Worm (Caenorhabditis elegans) whole organism, young adult: Measurements from ENCODE around the gene ZK899.3.

Experiments used
- attf-6 ChIP-seq: fragments of 200-800 bp; sonication (Bioruptor generic); IDR thresholded peaks from 2 replicates; pipeline ENCODE4 v1.3.6; 2022; ENCODE audit warnings: missing genetic modification reagents, missing genetic modification characterization, missing compliant biosample characterization
- ceh-79 ChIP-seq: sonication (generic microtip); optimal IDR thresholded peaks from 2 replicates; lab custom pipeline; 2017; ENCODE audit warnings: mild to moderate bottlenecking, missing genetic modification characterization, missing compliant biosample characterization
- him-1 ChIP-seq: sonication (generic microtip); optimal IDR thresholded peaks from 2 replicates; lab custom pipeline; 2016; ENCODE audit warnings: missing genotype, missing genetic modification reagents, missing genetic modification characterization, missing compliant biosample characterization
- sea-2 ChIP-seq: fragments of 200-800 bp; sonication (Bioruptor generic); IDR thresholded peaks from 2 replicates; pipeline ENCODE4 v1.3.6; 2022; ENCODE audit warnings: missing genetic modification characterization, missing compliant biosample characterization
- snpc-4 ChIP-seq, 5 experiments: fragments of 150-350 bp in 1 of 5; sonication (generic microtip) in 4 of 5; optimal IDR thresholded peaks; 2 replicates each; lab custom pipeline; 2014 to 2018; ENCODE audit warnings: missing genetic modification characterization in 5 of 5, missing biosample characterization in 3 of 5, antibody characterized with exemption in 2 of 5, mild to moderate bottlenecking in 2 of 5, missing compliant biosample characterization in 2 of 5, missing genotype in 2 of 5, moderate library complexity in 2 of 5, missing genetic modification reagents in 1 of 5
- sptf-2 ChIP-seq: fragments of 200-800 bp; sonication (Bioruptor generic); optimal IDR thresholded peaks from 2 replicates; lab custom pipeline; 2018; ENCODE audit warnings: mild to moderate bottlenecking, missing genetic modification characterization, missing compliant biosample characterization

DNA sequence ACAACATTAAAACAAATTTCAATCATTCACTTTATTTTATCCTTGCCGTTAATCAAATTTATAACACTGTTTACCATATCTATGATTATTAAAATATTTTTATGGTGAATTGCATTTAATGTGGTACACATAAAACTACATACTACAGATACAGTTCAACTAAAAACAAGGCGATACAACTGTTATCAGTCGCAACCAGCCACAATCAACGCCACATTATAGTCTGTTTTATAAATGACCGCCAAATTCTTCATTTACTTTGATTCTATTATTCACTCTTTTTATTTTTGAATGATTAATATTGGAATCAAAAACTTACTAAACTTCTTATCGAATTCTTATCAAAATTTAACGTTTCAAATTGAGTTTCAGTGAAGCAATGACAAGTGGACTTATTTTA, 24.9 kb upstream of the ZK899.3 start, which contains the start of gene B0272.4:
- TF ChIP-seq him-1 (no peak), ceh-79 (tag; lab: Kevin White, UChicago) (no peak), attf-6 (GFP tag; lab: Robert Waterston, UW) (no peak), snpc-4 (GFP tag; optimal IDR thresholded peaks at IDR 0.05; lab: Kevin White, UChicago) (no peak), snpc-4 (tag; optimal IDR thresholded peaks at IDR 0.05; lab: Kevin White, UChicago) (no peak), sea-2 (GFP tag; lab: Robert Waterston, UW) (no peak), sptf-2 (GFP tag; lab: Kevin White, UChicago) (no peak)
